Worm (Caenorhabditis elegans): ENCODE measurements around the gene mnm-2.

mnm-2 gene

ce11 chrX:7420571-7420970 lies 4.1 kb downstream of the mnm-2 start, which contains the start of gene C10A4.9:
Gene C10A4.9, plus strand, starts transcription at chrX:7420871.
- TF ChIP-seq unc-98 (GFP tag; IDR thresholded peaks at IDR 0.05) (no peak), pax-3 (tag; optimal IDR thresholded peaks at IDR 0.05) (no peak), dpl-1 (GFP tag; optimal IDR thresholded peaks at IDR 0.05) (no peak), nhr-20 (tag; optimal IDR thresholded peaks at IDR 0.05) (no peak), nhr-84 (tag; optimal IDR thresholded peaks at IDR 0.05) (no peak), efl-3 (GFP tag; optimal IDR thresholded peaks at IDR 0.05) (no peak), snu-23 (GFP tag; optimal IDR thresholded peaks at IDR 0.05) (no peak), sup-37 (GFP tag; optimal IDR thresholded peaks at IDR 0.05) (no peak), skn-1 (tag; optimal IDR thresholded peaks at IDR 0.05) (no peak), blmp-1 (tag; optimal IDR thresholded peaks at IDR 0.05) (no peak), fkh-4 (tag; optimal IDR thresholded peaks at IDR 0.05; ENCODE audit: borderline replicate concordance) (no peak), zip-4 (GFP tag; optimal IDR thresholded peaks at IDR 0.05) (no peak), mep-1 (tag; optimal IDR thresholded peaks at IDR 0.05) (no peak)

- no peak for TF ChIP-seq Y116A8C.19 (tag; optimal IDR thresholded peaks at IDR 0.05; ENCODE audit: borderline replicate concordance)
- TF ChIP-seq fos-1 (tag; optimal IDR thresholded peaks at IDR 0.05) = no peak
- no peak for TF ChIP-seq snu-23 (GFP tag; optimal IDR thresholded peaks at IDR 0.05)
- no peak for TF ChIP-seq aly-2 (tag; optimal IDR thresholded peaks at IDR 0.05)
- no peak for TF ChIP-seq skn-1 (tag; optimal IDR thresholded peaks at IDR 0.05)
- no peak for TF ChIP-seq hlh-17 (GFP tag; optimal IDR thresholded peaks at IDR 0.05; ENCODE audit: borderline replicate concordance)
- no peak for TF ChIP-seq mdl-1 (tag; optimal IDR thresholded peaks at IDR 0.05)
- no peak for TF ChIP-seq lin-13 (GFP tag; optimal IDR thresholded peaks at IDR 0.05)
- no peak for TF ChIP-seq xbp-1 (tag; optimal IDR thresholded peaks at IDR 0.05)
- TF ChIP-seq lin-14 (GFP tag; optimal IDR thresholded peaks at IDR 0.05) = no peak
- TF ChIP-seq ztf-11 (tag; optimal IDR thresholded peaks at IDR 0.05) = no peak
- TF ChIP-seq isw-1 (GFP tag; IDR thresholded peaks at IDR 0.05) = no peak
- no peak for TF ChIP-seq mef-2 (tag; optimal IDR thresholded peaks at IDR 0.05)
- TF ChIP-seq ceh-8 (GFP tag; optimal IDR thresholded peaks at IDR 0.05) = no peak
- no peak for TF ChIP-seq nhr-12 (tag; optimal IDR thresholded peaks at IDR 0.05)
- no peak for TF ChIP-seq fkh-8 (tag; optimal IDR thresholded peaks at IDR 0.05)
- TF ChIP-seq snpc-4 (tag; optimal IDR thresholded peaks at IDR 0.05) = no peak
- no peak for TF ChIP-seq hlh-4 (tag; optimal IDR thresholded peaks at IDR 0.05)
- TF ChIP-seq alr-1 (tag; optimal IDR thresholded peaks at IDR 0.05; ENCODE audit: borderline replicate concordance) = no peak
- TF ChIP-seq swsn-7 (tag; optimal IDR thresholded peaks at IDR 0.05) = no peak
These were observed 8.6 kb downstream of the mnm-2 start, which contains the start of gene C10A4.1 for ce11 chrX:7416082-7416481. Gene C10A4.1, plus strand, starts transcription at chrX:7416382.

DNA sequence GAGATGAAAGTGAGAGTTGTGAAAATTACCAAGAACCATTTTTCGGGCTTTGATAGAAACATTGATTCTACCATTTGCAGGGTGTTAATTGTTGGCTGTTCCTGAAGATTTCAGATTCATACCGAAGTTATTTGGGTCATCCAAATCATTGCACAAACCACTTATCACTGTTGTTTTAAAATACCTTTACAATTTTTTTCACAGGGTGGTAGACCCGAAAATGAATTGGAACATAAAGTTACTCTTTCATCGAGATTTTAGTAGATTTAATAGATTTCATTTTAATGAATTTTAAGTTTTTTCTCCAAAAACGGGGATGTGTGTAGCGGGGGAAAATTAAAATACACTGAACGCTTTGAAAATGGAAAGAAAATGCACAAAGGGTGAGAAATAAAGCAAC lies 9.3 kb downstream of the mnm-2 start, which contains the start of gene C10A4.7:
C10A4.7 (minus strand) TSS at position 101 of the 400 bp plus-strand sequence.
- no peak for TF ChIP-seq sptf-1 (tag; optimal IDR thresholded peaks at IDR 0.05)
- TF ChIP-seq pqm-1 (tag; optimal IDR thresholded peaks at IDR 0.05) = no peak
- no peak for TF ChIP-seq fos-1 (tag; optimal IDR thresholded peaks at IDR 0.05)
- no peak for TF ChIP-seq efl-1 (optimal IDR thresholded peaks at IDR 0.05)
- TF ChIP-seq efl-1 (GFP tag; optimal IDR thresholded peaks at IDR 0.05 in 1 of 2) = no peak
- no peak for TF ChIP-seq unc-86 (tag; optimal IDR thresholded peaks at IDR 0.05)
- TF ChIP-seq hpl-2 (GFP tag; optimal IDR thresholded peaks at IDR 0.05) = no peak
- TF ChIP-seq lin-35 (GFP tag; optimal IDR thresholded peaks at IDR 0.05) = no peak
- no peak for TF ChIP-seq nhr-90 (tag; optimal IDR thresholded peaks at IDR 0.05; ENCODE audit: poor library complexity)
- no peak for TF ChIP-seq nhr-47 (tag; optimal IDR thresholded peaks at IDR 0.05)
- TF ChIP-seq hlh-4 (tag; optimal IDR thresholded peaks at IDR 0.05) = no peak
- no peak for TF ChIP-seq nhr-28 (tag; optimal IDR thresholded peaks at IDR 0.05)
- no peak for TF ChIP-seq tbx-2 (tag; optimal IDR thresholded peaks at IDR 0.05)
- no peak for TF ChIP-seq irx-1 (tag; optimal IDR thresholded peaks at IDR 0.05)
- TF ChIP-seq ets-5 (GFP tag; IDR thresholded peaks at IDR 0.05) = no peak
- TF ChIP-seq lin-39 (tag; optimal IDR thresholded peaks at IDR 0.05) = no peak
- TF ChIP-seq egl-13 (tag; optimal IDR thresholded peaks at IDR 0.05) = no peak
- no peak for TF ChIP-seq grh-1 (GFP tag; IDR thresholded peaks at IDR 0.05)

Measured in whole organism, L1 larva.